Fruit fly (Drosophila melanogaster) whole organism, prepupa: ENCODE results near the gene CG11726.

Experiments
- CG10669 ChIP-seq: fragments of 200-800 bp; sonication (Bioruptor generic); optimal IDR thresholded peaks from 3 replicates; lab custom pipeline; 2018; ENCODE audit warnings: missing biosample characterization, mild to moderate bottlenecking, missing genetic modification characterization, moderate library complexity
- CG11294 ChIP-seq: fragments of 200-800 bp; sonication (Bioruptor generic); IDR thresholded peaks from 2 replicates; pipeline ENCODE4 v1.3.6; 2022; ENCODE audit warnings: missing biosample characterization, missing genetic modification characterization
- CG11762 ChIP-seq: fragments of 200-800 bp; sonication (Bioruptor generic); optimal IDR thresholded peaks from 3 replicates; lab custom pipeline; 2016; ENCODE audit warnings: missing biosample characterization, missing genetic modification characterization; ENCODE audit not compliant: insufficient read depth
- CG11902 ChIP-seq: fragments of 200-800 bp; sonication (Bioruptor generic); optimal IDR thresholded peaks from 3 replicates; lab custom pipeline; 2016; ENCODE audit warnings: missing biosample characterization, missing genetic modification characterization
- CG15336 ChIP-seq: fragments of 200-800 bp; sonication (Bioruptor generic); IDR thresholded peaks from 2 replicates; pipeline ENCODE4 v1.3.6; 2022; ENCODE audit warnings: missing biosample characterization, missing genetic modification characterization
- CG1621 ChIP-seq: fragments of 200-800 bp; sonication (Bioruptor generic); optimal IDR thresholded peaks from 3 replicates; lab custom pipeline; 2018; ENCODE audit warnings: missing biosample characterization, mild to moderate bottlenecking, missing genetic modification characterization
- CG16779 ChIP-seq: fragments of 200-800 bp; sonication (Bioruptor generic); optimal IDR thresholded peaks from 3 replicates; lab custom pipeline; 2017; ENCODE audit warnings: missing biosample characterization, mild to moderate bottlenecking, missing genetic modification characterization
- CG3032 ChIP-seq: fragments of 200-800 bp; optimal IDR thresholded peaks from 2 replicates; lab custom pipeline; 2019; ENCODE audit warnings: missing biosample characterization, mild to moderate bottlenecking, missing genetic modification characterization, moderate library complexity
- CG32006 ChIP-seq: fragments of 200-800 bp; sonication (Bioruptor generic); optimal IDR thresholded peaks from 3 replicates; lab custom pipeline; 2017; ENCODE audit warnings: missing biosample characterization, mild to moderate bottlenecking, missing genetic modification characterization
- CG34406 ChIP-seq: fragments of 200-800 bp; sonication (Bioruptor generic); optimal IDR thresholded peaks from 3 replicates; lab custom pipeline; 2016; ENCODE audit warnings: missing biosample characterization, missing genetic modification characterization
- CG3919 ChIP-seq: fragments of 200-800 bp; sonication (Bioruptor generic); optimal IDR thresholded peaks from 3 replicates; lab custom pipeline; 2016; ENCODE audit warnings: missing biosample characterization, missing genetic modification characterization
- CG6163 ChIP-seq: fragments of 200-800 bp; sonication (Bioruptor generic); IDR thresholded peaks from 3 replicates; pipeline ENCODE4 v1.3.6; 2022; ENCODE audit warnings: missing biosample characterization, missing genetic modification characterization
- CG6276 ChIP-seq: fragments of 200-800 bp; sonication (Bioruptor generic); optimal IDR thresholded peaks from 2 replicates; lab custom pipeline; 2017; ENCODE audit warnings: missing biosample characterization, mild to moderate bottlenecking, missing genetic modification characterization
- CG6792 ChIP-seq: fragments of 200-800 bp; sonication (Bioruptor generic); optimal IDR thresholded peaks from 3 replicates; lab custom pipeline; 2016; ENCODE audit warnings: missing biosample characterization, missing genetic modification characterization
- CG6808 ChIP-seq: fragments of 200-800 bp; sonication (Bioruptor generic); optimal IDR thresholded peaks from 3 replicates; lab custom pipeline; 2017; ENCODE audit warnings: missing biosample characterization, missing genetic modification characterization, mild to moderate bottlenecking, moderate library complexity, missing genetic modification reagents
- CG6854 ChIP-seq: fragments of 200-800 bp; sonication (Bioruptor generic); optimal IDR thresholded peaks from 2 replicates; lab custom pipeline; 2017; ENCODE audit warnings: missing biosample characterization, mild to moderate bottlenecking, missing genetic modification characterization
- CG7368 ChIP-seq: fragments of 200-800 bp; sonication (Bioruptor generic); optimal IDR thresholded peaks from 3 replicates; lab custom pipeline; 2016; ENCODE audit warnings: missing biosample characterization, missing genetic modification characterization
- CG8119 ChIP-seq: fragments of 200-800 bp; sonication (Bioruptor generic); IDR thresholded peaks from 3 replicates; pipeline ENCODE4 v1.3.6; 2022; ENCODE audit warnings: missing biosample characterization, missing genetic modification characterization
- CG8319 ChIP-seq: fragments of 200-800 bp; sonication (Bioruptor generic); optimal IDR thresholded peaks from 3 replicates; lab custom pipeline; 2016; ENCODE audit warnings: missing biosample characterization, missing genetic modification characterization
- CG8632 ChIP-seq: fragments of 200-800 bp; sonication (Bioruptor generic); optimal IDR thresholded peaks from 3 replicates; lab custom pipeline; 2016; ENCODE audit warnings: missing biosample characterization, missing genetic modification characterization
- CG9139 ChIP-seq: fragments of 200-800 bp; sonication (Bioruptor generic); optimal IDR thresholded peaks from 3 replicates; lab custom pipeline; 2017; ENCODE audit warnings: missing biosample characterization, mild to moderate bottlenecking, missing genetic modification characterization
- Eip75B ChIP-seq: fragments of 200-800 bp; sonication (Bioruptor generic); optimal IDR thresholded peaks from 3 replicates; lab custom pipeline; 2016; ENCODE audit warnings: missing biosample characterization, missing genetic modification characterization
- Eip78C ChIP-seq: fragments of 200-800 bp; sonication (Bioruptor generic); peaks from one replicate; lab custom pipeline; 2016; ENCODE audit warnings: missing biosample characterization, missing genetic modification characterization
- Eip93F ChIP-seq: fragments of 200-800 bp; sonication (Bioruptor generic); optimal IDR thresholded peaks from 2 replicates; lab custom pipeline; 2016; ENCODE audit warnings: missing biosample characterization, mild to moderate bottlenecking, missing genetic modification characterization
- Ets21C ChIP-seq: fragments of 200-800 bp; sonication (Bioruptor generic); optimal IDR thresholded peaks from 3 replicates; lab custom pipeline; 2016; ENCODE audit warnings: missing biosample characterization, missing genetic modification characterization
- Ets96B ChIP-seq: fragments of 200-800 bp; optimal IDR thresholded peaks from 2 replicates; lab custom pipeline; 2019; ENCODE audit warnings: missing biosample characterization, mild to moderate bottlenecking, missing genetic modification characterization, moderate library complexity
- Gug ChIP-seq: fragments of 200-800 bp; sonication (Bioruptor generic); IDR thresholded peaks from 2 replicates; pipeline ENCODE4 v1.3.6; 2022; ENCODE audit warnings: missing biosample characterization, missing genetic modification characterization
- Hr4 ChIP-seq: fragments of 200-800 bp; sonication (Bioruptor generic); optimal IDR thresholded peaks from 3 replicates; lab custom pipeline; 2016; ENCODE audit warnings: missing biosample characterization, missing genetic modification characterization
- Lpt ChIP-seq: fragments of 200-800 bp; sonication (Bioruptor generic); optimal IDR thresholded peaks from 3 replicates; lab custom pipeline; 2016; ENCODE audit warnings: missing biosample characterization, missing genetic modification characterization
- Met ChIP-seq: fragments of 200-800 bp; sonication (Bioruptor generic); optimal IDR thresholded peaks from 3 replicates; lab custom pipeline; 2016; ENCODE audit warnings: missing biosample characterization, missing genetic modification characterization
- Smox ChIP-seq: fragments of 200-800 bp; sonication (Bioruptor generic); optimal IDR thresholded peaks from 3 replicates; lab custom pipeline; 2016; ENCODE audit warnings: missing biosample characterization, missing genetic modification characterization
- Sox102F ChIP-seq: fragments of 200-800 bp; sonication (Bioruptor generic); optimal IDR thresholded peaks from 2 replicates; lab custom pipeline; 2016; ENCODE audit warnings: missing biosample characterization, mild to moderate bottlenecking, missing genetic modification characterization
- Sox15 ChIP-seq: fragments of 200-800 bp; sonication (Bioruptor generic); optimal IDR thresholded peaks from 3 replicates; lab custom pipeline; 2016; ENCODE audit warnings: missing biosample characterization, missing genetic modification characterization
- achi ChIP-seq: fragments of 200-800 bp; sonication (Bioruptor generic); optimal IDR thresholded peaks from 3 replicates; lab custom pipeline; 2016; ENCODE audit warnings: missing biosample characterization, missing genetic modification characterization
- acj6 ChIP-seq: fragments of 200-800 bp; sonication (Bioruptor generic); optimal IDR thresholded peaks from 3 replicates; lab custom pipeline; 2016; ENCODE audit warnings: missing biosample characterization, missing genetic modification characterization
- cyc ChIP-seq: fragments of 200-800 bp; sonication (Bioruptor generic); optimal IDR thresholded peaks from 3 replicates; lab custom pipeline; 2016; ENCODE audit warnings: missing biosample characterization, missing genetic modification characterization
- dac ChIP-seq: fragments of 200-800 bp; sonication (Bioruptor generic); optimal IDR thresholded peaks from 2 replicates; lab custom pipeline; 2017; ENCODE audit warnings: missing biosample characterization, mild to moderate bottlenecking, missing genetic modification characterization
- dsx ChIP-seq: fragments of 200-800 bp; optimal IDR thresholded peaks from 3 replicates; lab custom pipeline; 2019; ENCODE audit warnings: missing biosample characterization, mild to moderate bottlenecking, missing genetic modification characterization, moderate library complexity; ENCODE audit not compliant: poor library complexity, severe bottlenecking
- eg ChIP-seq: fragments of 200-800 bp; sonication (Bioruptor generic); IDR thresholded peaks from 3 replicates; pipeline ENCODE4 v1.3.6; 2022; ENCODE audit warnings: missing biosample characterization, missing genetic modification characterization
- esn ChIP-seq: fragments of 200-800 bp; sonication (Bioruptor generic); optimal IDR thresholded peaks from 2 replicates; lab custom pipeline; 2016; ENCODE audit warnings: missing biosample characterization, mild to moderate bottlenecking, missing genetic modification characterization, moderate library complexity
- fd59A ChIP-seq: fragments of 200-800 bp; sonication (Bioruptor generic); optimal IDR thresholded peaks from 2 replicates; lab custom pipeline; 2017; ENCODE audit warnings: missing biosample characterization, mild to moderate bottlenecking, missing genetic modification characterization, missing genetic modification reagents
- fd85E ChIP-seq: fragments of 200-800 bp; sonication (Bioruptor generic); optimal IDR thresholded peaks from 3 replicates; lab custom pipeline; 2016; ENCODE audit warnings: missing biosample characterization, missing genetic modification characterization
- net ChIP-seq: fragments of 200-800 bp; sonication (Bioruptor generic); optimal IDR thresholded peaks from 3 replicates; lab custom pipeline; 2016; ENCODE audit warnings: missing biosample characterization, missing genetic modification characterization
- salr ChIP-seq, 2 experiments: fragments of 200-800 bp; sonication (Bioruptor generic); optimal IDR thresholded peaks; 3 replicates each; lab custom pipeline; 2016 to 2018; ENCODE audit warnings: missing biosample characterization in 2 of 2, missing genetic modification characterization in 2 of 2, mild to moderate bottlenecking in 1 of 2
- spab ChIP-seq: fragments of 200-800 bp; sonication (Bioruptor generic); optimal IDR thresholded peaks from 2 replicates; lab custom pipeline; 2017; ENCODE audit warnings: missing biosample characterization, mild to moderate bottlenecking, missing genetic modification characterization, missing genetic modification reagents
- ss ChIP-seq, 2 experiments: fragments of 200-800 bp; sonication (Bioruptor generic); optimal IDR thresholded peaks; 2 replicates in 1 of 2; 3 replicates in 1 of 2; lab custom pipeline; 2017 to 2018; ENCODE audit warnings: mild to moderate bottlenecking in 2 of 2, missing biosample characterization in 2 of 2, missing genetic modification characterization in 2 of 2, moderate library complexity in 1 of 2
- topi ChIP-seq: fragments of 200-800 bp; sonication (Bioruptor generic); optimal IDR thresholded peaks from 3 replicates; lab custom pipeline; 2016; ENCODE audit warnings: missing biosample characterization, missing genetic modification characterization
- vri ChIP-seq: fragments of 200-800 bp; sonication (Bioruptor generic); optimal IDR thresholded peaks from 3 replicates; lab custom pipeline; 2016; ENCODE audit warnings: missing biosample characterization, mild to moderate bottlenecking, missing genetic modification characterization

The CG11726 gene

DNA sequence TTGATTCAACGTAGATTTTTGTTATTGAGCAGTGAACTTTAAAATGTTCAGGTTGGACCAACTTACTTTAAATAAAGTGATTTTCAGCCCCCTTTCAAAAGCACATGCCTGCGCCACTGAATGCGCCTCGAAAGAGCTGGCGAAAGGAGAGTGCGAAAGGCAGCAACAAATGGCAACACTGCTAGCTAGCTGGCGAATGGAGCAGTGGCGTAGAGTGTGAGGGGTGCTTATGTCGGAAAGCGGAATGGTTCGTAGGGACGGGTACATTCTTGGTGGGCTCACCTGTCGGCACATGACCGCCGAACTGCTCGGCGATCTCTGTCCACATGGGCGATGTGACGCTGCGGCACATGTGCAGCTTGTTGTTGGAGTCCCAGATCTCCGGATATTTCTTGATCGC is 30.2 kb upstream of the CG11726 start (continued):
- TF ChIP-seq CG3032 (peak; percentile 85), CG10669 (peak; percentile 89), Sox15 (peak; percentile 83), CG7368 (peak; percentile 89), CG9139 (peak; percentile 66), fd85E (peak; percentile 22), ss (GFP tag; optimal IDR thresholded peaks at IDR 0.05; lab: Kevin White, UChicago) (peak; percentile 55 to 74), fd59A (GFP tag; lab: Kevin White, UChicago) (peak; percentile 82), Eip78C (GFP tag; lab: Kevin White, UChicago) (peak; percentile 96), Ets96B (tag; lab: Kevin White, UChicago) (peak; percentile 81), Met (peak; percentile 84), CG8319 (GFP tag; lab: Kevin White, UChicago) (peak; percentile 77), CG11902 (peak; percentile 82), CG34406 (GFP tag; lab: Kevin White, UChicago) (peak; percentile 81), CG6808 (GFP tag; lab: Kevin White, UChicago) (peak; percentile 86), Eip93F (GFP tag; lab: Kevin White, UChicago) (no peak), CG3919 (GFP tag; lab: Kevin White, UChicago) (peak; percentile 93), vri (GFP tag; lab: Kevin White, UChicago) (peak; percentile 65), CG11294 (GFP tag; lab: Robert Waterston, UW) (peak; percentile 81), Ets21C (GFP tag; lab: Kevin White, UChicago) (peak; percentile 68), cyc (GFP tag; lab: Kevin White, UChicago) (peak; percentile 86), esn (GFP tag; lab: Kevin White, UChicago) (peak; percentile 83), acj6 (GFP tag; lab: Kevin White, UChicago) (peak; percentile 84), Hr4 (GFP tag; lab: Kevin White, UChicago) (peak; percentile 92), net (GFP tag; lab: Kevin White, UChicago) (peak; percentile 89), CG6792 (peak; percentile 83), eg (peak; percentile 93), Gug (GFP tag; lab: Robert Waterston, UW) (peak; percentile 79), dsx (GFP tag; lab: Kevin White, UChicago) (peak; percentile 73), dac (peak; percentile 80), Lpt (GFP tag; lab: Kevin White, UChicago) (peak; percentile 83), CG11762 (GFP tag; lab: Kevin White, UChicago) (peak; percentile 66), CG32006 (GFP tag; lab: Kevin White, UChicago) (peak; percentile 93), Eip75B (GFP tag; lab: Kevin White, UChicago) (peak; percentile 82), Smox (GFP tag; lab: Kevin White, UChicago) (peak; percentile 73), achi (GFP tag; lab: Kevin White, UChicago) (peak; percentile 84), CG6276 (peak; percentile 86)

DNA sequence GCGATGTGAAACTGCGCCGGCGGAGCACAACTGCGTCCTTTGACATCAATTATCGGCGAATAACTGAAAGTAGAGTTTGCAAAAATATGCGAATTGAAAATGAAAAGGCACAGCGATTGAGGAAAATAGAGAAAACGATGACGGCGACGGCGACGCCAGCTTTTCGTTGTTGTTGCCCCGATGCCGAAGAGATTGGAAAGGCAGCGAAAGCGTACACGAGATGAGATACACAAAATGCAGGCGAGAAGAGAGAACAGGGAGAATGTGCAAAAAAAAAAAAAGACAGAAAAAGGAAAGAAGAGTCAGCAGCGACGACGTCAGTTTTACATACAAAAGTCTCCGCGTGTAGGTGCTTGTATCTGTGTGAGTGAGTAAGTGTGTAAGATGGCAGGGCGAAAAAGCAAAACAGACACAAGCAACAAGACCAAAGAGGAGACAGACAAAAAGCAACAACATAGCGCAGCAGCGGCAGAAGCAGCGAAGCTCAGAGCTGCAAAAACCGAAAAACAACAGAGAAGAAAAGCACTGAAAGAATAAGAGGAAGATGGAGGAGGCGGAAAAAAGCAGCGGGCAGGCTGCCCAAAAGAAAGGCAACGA is 29.6 kb upstream of the CG11726 start, which contains the start of gene CG6163:
CG6163 (minus strand) TSS at position 51 of the 597 bp plus-strand sequence.
- no peak for TF ChIP-seq esn (GFP tag; lab: Kevin White, UChicago)
- TF ChIP-seq topi (GFP tag; lab: Kevin White, UChicago) = no peak
- TF ChIP-seq ss (GFP tag; optimal IDR thresholded peaks at IDR 0.05; lab: Kevin White, UChicago) = peak; percentile 78 to 80
- peak; percentile 38 for TF ChIP-seq dac
- TF ChIP-seq CG8632 (GFP tag; lab: Kevin White, UChicago) = peak; percentile 3
- no peak for TF ChIP-seq CG3032
- peak; percentile 21 for TF ChIP-seq Lpt (GFP tag; lab: Kevin White, UChicago)
- peak; percentile 17 for TF ChIP-seq Eip75B (GFP tag; lab: Kevin White, UChicago)
- TF ChIP-seq Ets21C (GFP tag; lab: Kevin White, UChicago) = no peak
- peak; percentile 57; the same call in 2 of the 3 replicates for TF ChIP-seq CG8119 (GFP tag; lab: Robert Waterston, UW)
- TF ChIP-seq net (GFP tag; lab: Kevin White, UChicago) = peak; percentile 39
- TF ChIP-seq CG16779 (tag; lab: Kevin White, UChicago) = no peak
- peak; percentile 68 for TF ChIP-seq CG9139
- TF ChIP-seq spab = peak; percentile 20
- TF ChIP-seq CG1621 (tag; lab: Kevin White, UChicago) = no peak
- TF ChIP-seq CG6854 (GFP tag; lab: Kevin White, UChicago) = peak; percentile 32
- peak; percentile 48 for TF ChIP-seq Sox102F (GFP tag; lab: Kevin White, UChicago)
- peak; percentile 53 for TF ChIP-seq eg
- TF ChIP-seq CG11902 = no peak
- peak; percentile 23 for TF ChIP-seq CG15336
- peak; percentile 46 for TF ChIP-seq Eip78C (GFP tag; lab: Kevin White, UChicago)
- TF ChIP-seq CG6808 (GFP tag; lab: Kevin White, UChicago) = peak; percentile 70
- peak in 1 of 2 experiments; percentile 37 for TF ChIP-seq salr (GFP tag; optimal IDR thresholded peaks at IDR 0.05; lab: Kevin White, UChicago)
- peak; percentile 40 for TF ChIP-seq vri (GFP tag; lab: Kevin White, UChicago)
- TF ChIP-seq CG6276 = no peak
- TF ChIP-seq Met = no peak
- TF ChIP-seq CG8319 (GFP tag; lab: Kevin White, UChicago) = no peak
- TF ChIP-seq CG6163 (GFP tag; lab: Robert Waterston, UW) = peak; percentile 97
